Worm (Caenorhabditis elegans) whole organism, late embryonic: Measurements from ENCODE around the gene M117.1.

Experiments used
- K09A11.1 ChIP-seq: sonication (generic microtip); optimal IDR thresholded peaks from 2 replicates; lab custom pipeline; 2017; ENCODE audit warnings: antibody characterized with exemption, mild to moderate bottlenecking, missing genetic modification characterization, missing compliant biosample characterization; ENCODE audit not compliant: insufficient read depth
- ahr-1 ChIP-seq: sonication (generic microtip); optimal IDR thresholded peaks from 2 replicates; lab custom pipeline; 2016; ENCODE audit warnings: missing genetic modification characterization, missing compliant biosample characterization
- ceh-9 ChIP-seq: sonication (generic microtip); optimal IDR thresholded peaks from 2 replicates; lab custom pipeline; 2016; ENCODE audit warnings: mild to moderate bottlenecking, missing genetic modification characterization, inconsistent platforms, missing compliant biosample characterization
- fkh-10 ChIP-seq: fragments of 150-350 bp; optimal IDR thresholded peaks from 2 replicates; lab custom pipeline; 2014; ENCODE audit warnings: missing biosample characterization, missing genetic modification reagents, missing genetic modification characterization
- hlh-8 ChIP-seq: sonication (generic microtip); optimal IDR thresholded peaks from 2 replicates; lab custom pipeline; 2016; ENCODE audit warnings: missing genotype, missing genetic modification characterization, missing compliant biosample characterization
- pqm-1 ChIP-seq: sonication (generic microtip); optimal IDR thresholded peaks from 2 replicates; lab custom pipeline; 2016; ENCODE audit warnings: missing genetic modification characterization, missing compliant biosample characterization
- unc-55 ChIP-seq: sonication (generic microtip); optimal IDR thresholded peaks from 2 replicates; lab custom pipeline; 2017; ENCODE audit warnings: missing biosample characterization, missing genetic modification reagents, missing genetic modification characterization

DNA sequence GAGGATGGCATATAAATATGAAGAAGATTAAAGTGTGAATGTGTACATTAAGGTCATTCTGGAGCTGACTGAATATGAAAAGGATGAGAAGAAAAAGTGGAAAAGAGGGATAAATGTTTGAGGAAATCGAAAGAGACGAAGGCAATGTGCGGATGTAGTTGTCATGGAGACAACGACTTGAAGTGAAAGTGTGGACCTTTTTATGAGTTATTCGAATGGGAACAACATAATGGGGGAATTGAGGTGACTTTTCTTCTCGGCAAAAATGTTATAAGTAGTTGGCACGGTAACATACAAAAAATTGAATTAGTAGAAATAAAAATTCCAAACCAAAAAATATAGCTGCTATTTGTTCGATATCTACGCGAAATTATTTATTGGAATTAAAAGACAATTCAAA lies 13.0 kb upstream of the M117.1 start, which contains the start of gene dyf-18:
- no peak for TF ChIP-seq K09A11.1 (tag; lab: Kevin White, UChicago)
- no peak for TF ChIP-seq hlh-8
- no peak for TF ChIP-seq ceh-9 (tag; lab: Kevin White, UChicago)
- TF ChIP-seq fkh-10 (GFP tag; lab: Kevin White, UChicago), result no peak
- no peak for TF ChIP-seq pqm-1 (tag; lab: Kevin White, UChicago)
- TF ChIP-seq unc-55 (GFP tag; lab: Kevin White, UChicago), result no peak
- no peak for TF ChIP-seq ahr-1 (tag; lab: Kevin White, UChicago)
